Worm (Caenorhabditis elegans): Measurements from ENCODE around the gene wht-5.

Gene wht-5

DNA sequence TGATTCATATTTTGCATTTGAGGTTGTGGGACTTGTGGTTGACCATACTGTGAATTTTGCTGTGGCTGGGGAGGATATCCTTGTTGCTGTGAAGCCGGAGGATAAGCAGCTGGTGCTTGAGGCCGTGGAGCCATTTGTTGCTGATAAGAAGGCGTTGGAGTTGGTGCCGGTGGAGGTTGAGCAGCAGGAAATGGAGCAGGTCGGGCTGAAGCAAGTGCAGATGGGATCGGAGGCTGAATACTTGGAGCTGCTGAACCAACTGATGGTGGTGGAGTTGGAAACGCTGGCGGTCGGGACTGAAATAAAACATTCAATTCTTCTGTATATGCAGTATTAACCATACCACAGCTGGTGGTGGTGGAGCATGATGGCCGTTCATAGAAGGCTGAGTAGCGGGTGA is 22.6 kb downstream of the wht-5 start:
- TF ChIP-seq klf-2 (GFP tag; conservative IDR thresholded peaks at IDR 0.05) (no peak), ztf-29 (GFP tag; IDR thresholded peaks at IDR 0.05) (no peak), flt-1 (GFP tag; IDR thresholded peaks at IDR 0.05) (no peak), ref-1 (GFP tag; conservative IDR thresholded peaks at IDR 0.05) (no peak), med-1 (GFP tag; optimal IDR thresholded peaks at IDR 0.05; ENCODE audit: insufficient read depth) (no peak), T22C8.4 (GFP tag; IDR thresholded peaks at IDR 0.05) (no peak), tab-1 (GFP tag; IDR thresholded peaks at IDR 0.05) (no peak), cog-1 (tag; optimal IDR thresholded peaks at IDR 0.05) (no peak), ztf-23 (GFP tag; IDR thresholded peaks at IDR 0.05) (no peak)

DNA sequence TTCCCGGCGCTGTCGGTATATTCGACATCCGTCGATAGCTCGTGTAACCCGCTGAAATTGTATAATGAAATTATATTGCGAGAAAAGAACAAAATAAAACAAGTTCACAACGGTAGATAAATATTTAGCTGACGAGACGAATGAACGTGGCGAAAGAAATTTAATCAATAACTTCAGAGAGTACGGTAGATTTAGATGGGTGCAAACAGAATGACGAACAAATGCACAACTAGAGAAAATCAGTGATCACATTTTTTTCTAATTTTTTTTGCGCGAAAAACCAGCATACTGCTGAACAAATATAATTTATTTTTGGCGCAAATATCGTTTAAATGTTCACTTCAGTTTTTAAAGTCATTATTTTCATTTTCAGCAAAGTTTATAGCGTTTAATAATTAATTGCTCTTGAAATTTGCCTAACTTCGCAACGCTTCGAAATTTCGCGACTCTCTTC is 23.4 kb downstream of the wht-5 start, which contains the start of gene sec-24.2:
TSS of gene sec-24.2 (minus strand) at position 51 of the 454 bp plus-strand sequence.
- no peak for TF ChIP-seq med-1 (GFP tag; optimal IDR thresholded peaks at IDR 0.05; ENCODE audit: insufficient read depth)
- TF ChIP-seq T22C8.4 (GFP tag; IDR thresholded peaks at IDR 0.05) = no peak
- no peak for TF ChIP-seq ref-1 (GFP tag; conservative IDR thresholded peaks at IDR 0.05)
- no peak for TF ChIP-seq klf-2 (GFP tag; conservative IDR thresholded peaks at IDR 0.05)
- TF ChIP-seq flt-1 (GFP tag; IDR thresholded peaks at IDR 0.05) = no peak
- no peak for TF ChIP-seq ztf-29 (GFP tag; IDR thresholded peaks at IDR 0.05)
- TF ChIP-seq tab-1 (GFP tag; IDR thresholded peaks at IDR 0.05) = no peak
- TF ChIP-seq ztf-23 (GFP tag; IDR thresholded peaks at IDR 0.05) = no peak
- no peak for TF ChIP-seq cog-1 (tag; optimal IDR thresholded peaks at IDR 0.05)

DNA sequence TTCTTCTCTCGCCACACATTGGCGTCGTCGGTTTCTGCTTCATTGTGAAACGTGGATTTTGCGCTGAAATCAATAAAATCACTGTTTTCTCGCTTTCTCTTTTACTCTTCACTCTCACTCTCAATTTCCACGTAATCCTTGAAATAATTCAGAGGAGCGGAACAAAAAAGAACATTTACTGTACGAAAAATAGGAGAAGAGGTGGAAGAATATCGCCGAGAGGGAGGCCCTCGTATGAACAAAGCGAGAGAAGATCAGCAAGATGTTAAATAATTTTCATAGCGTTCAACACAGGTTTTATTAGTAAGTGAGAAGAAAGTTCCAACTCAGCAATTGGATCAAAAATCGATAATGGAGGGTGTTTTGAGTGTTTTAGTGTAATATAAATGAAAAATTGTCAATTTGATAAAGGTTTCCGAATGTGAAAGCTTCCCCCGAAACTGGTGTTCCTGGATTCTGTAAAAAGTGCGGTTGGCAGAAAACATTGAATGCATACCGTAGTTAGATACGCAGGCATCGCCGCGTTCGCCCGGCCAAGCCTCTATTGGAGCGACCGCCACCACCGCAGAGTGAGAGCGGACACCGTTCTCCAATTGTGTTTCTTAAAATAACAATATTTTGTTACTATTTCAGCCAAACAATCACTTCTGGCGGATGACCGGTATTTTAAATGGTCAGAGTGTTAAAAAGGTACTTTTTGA is 24.2 kb downstream of the wht-5 start, which contains the start of the genes ccr-4 and ZC518.8:
TSS of gene ccr-4 (plus strand) at position 151 of the 701 bp plus-strand sequence.
TSS of gene ZC518.8 (minus strand) at position 517 of the 701 bp plus-strand sequence.
- TF ChIP-seq ztf-29 (GFP tag; IDR thresholded peaks at IDR 0.05) (no peak), ref-1 (GFP tag; conservative IDR thresholded peaks at IDR 0.05) (no peak), tab-1 (GFP tag; IDR thresholded peaks at IDR 0.05) (no peak), cog-1 (tag; optimal IDR thresholded peaks at IDR 0.05) (no peak), flt-1 (GFP tag; IDR thresholded peaks at IDR 0.05) (no peak), T22C8.4 (GFP tag; IDR thresholded peaks at IDR 0.05) (no peak), med-1 (GFP tag; optimal IDR thresholded peaks at IDR 0.05; ENCODE audit: insufficient read depth) (no peak), klf-2 (GFP tag; conservative IDR thresholded peaks at IDR 0.05) (no peak), ztf-23 (GFP tag; IDR thresholded peaks at IDR 0.05) (no peak)

DNA sequence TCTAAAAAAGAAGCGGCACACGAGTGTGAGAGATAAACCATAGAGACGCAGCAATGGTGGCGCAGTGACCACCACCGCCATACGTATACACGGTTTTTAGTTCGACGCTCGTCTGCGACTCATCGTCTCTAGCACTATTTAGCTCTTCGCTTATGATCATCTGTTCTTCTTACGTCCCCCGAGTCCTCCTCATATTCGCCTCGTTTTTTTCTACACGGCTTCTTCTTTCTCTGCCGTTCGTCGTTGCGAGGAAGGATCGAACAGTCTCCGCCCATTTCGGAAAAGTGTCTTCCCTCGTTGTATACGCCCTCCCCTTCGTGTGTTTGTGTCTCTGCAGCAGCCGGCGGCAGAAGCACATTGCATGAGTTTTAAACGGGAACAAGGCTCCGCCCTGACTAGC is 27.6 kb downstream of the wht-5 start:
- TF ChIP-seq ztf-23 (GFP tag; IDR thresholded peaks at IDR 0.05) = no peak
- no peak for TF ChIP-seq klf-2 (GFP tag; conservative IDR thresholded peaks at IDR 0.05)
- TF ChIP-seq T22C8.4 (GFP tag; IDR thresholded peaks at IDR 0.05) = no peak
- peak; percentile 48; the same call in 1 of the 2 replicates for TF ChIP-seq ztf-29 (GFP tag; IDR thresholded peaks at IDR 0.05)
- TF ChIP-seq flt-1 (GFP tag; IDR thresholded peaks at IDR 0.05) = no peak

DNA sequence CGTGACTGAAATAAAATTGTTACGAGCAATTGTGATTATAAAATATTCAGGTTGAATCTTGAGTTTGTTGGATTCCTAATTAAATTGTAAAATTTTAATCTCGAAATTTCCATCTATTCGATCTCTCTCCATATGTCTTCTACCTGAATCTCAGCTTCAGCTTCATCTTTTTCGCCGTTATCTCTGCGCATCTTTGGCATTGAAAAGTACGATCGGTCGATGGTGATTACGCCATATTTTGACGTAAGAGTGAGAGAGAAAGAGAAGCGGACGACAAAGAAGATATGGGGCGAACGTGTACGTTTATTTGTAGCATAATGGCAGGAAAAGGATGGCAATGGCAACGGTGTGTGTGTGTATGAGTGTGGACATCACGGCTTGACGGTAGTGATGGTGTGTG is 29.2 kb downstream of the wht-5 start:
- TF ChIP-seq med-1 (GFP tag; optimal IDR thresholded peaks at IDR 0.05; ENCODE audit: insufficient read depth) (no peak), ref-1 (GFP tag; conservative IDR thresholded peaks at IDR 0.05) (no peak), T22C8.4 (GFP tag; IDR thresholded peaks at IDR 0.05) (no peak), ztf-29 (GFP tag; IDR thresholded peaks at IDR 0.05) (no peak), flt-1 (GFP tag; IDR thresholded peaks at IDR 0.05) (no peak), klf-2 (GFP tag; conservative IDR thresholded peaks at IDR 0.05) (no peak), tab-1 (GFP tag; IDR thresholded peaks at IDR 0.05) (no peak), ztf-23 (GFP tag; IDR thresholded peaks at IDR 0.05) (no peak), cog-1 (tag; optimal IDR thresholded peaks at IDR 0.05) (no peak)

DNA sequence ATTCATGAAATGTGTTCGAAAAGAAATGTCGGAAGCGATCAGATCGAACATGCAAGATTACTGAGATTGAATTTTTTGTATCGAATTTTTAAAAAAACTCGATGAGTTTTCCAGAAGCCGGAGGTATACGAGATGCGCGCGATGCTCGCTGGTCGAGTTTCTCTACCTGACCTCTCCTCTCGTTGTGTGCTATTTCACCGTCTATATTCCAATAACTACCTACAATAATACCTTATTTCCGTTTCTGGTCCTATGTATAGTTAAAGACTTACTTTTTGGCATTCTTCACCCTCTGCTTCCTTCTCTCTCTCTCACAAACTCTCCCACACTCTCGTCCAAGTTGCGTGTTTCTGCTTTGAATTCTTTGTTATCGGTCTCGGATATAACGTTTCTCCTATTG is 34.0 kb downstream of the wht-5 start:
- no peak for TF ChIP-seq ztf-29 (GFP tag; IDR thresholded peaks at IDR 0.05)

DNA sequence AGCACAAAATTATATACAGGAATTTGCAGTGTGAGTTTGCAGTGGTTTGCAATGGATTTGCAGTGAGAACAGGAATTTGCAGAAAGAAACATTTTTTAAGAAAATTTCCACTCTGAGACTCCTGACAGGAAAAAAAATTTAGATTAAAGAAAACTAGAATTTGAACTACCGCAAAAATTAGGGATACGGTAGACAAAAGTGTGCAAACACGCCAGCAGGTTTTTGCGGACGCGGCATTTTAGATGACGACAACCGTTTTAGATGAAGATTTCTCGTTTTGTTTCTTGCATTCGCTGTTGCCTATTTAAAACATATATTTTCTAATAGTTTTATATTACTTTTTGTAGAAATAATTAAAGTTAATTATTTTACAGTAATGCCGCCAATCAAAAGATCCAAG is 34.5 kb downstream of the wht-5 start, which contains the start of gene wdr-46:
TSS of gene wdr-46 (plus strand) at position 375 of the 400 bp plus-strand sequence.
- TF ChIP-seq flt-1 (GFP tag; IDR thresholded peaks at IDR 0.05) (0 out of 2 replicates have a peak, but pooled peaks have one; percentile 71), cog-1 (tag; optimal IDR thresholded peaks at IDR 0.05) (peak; percentile 40), klf-2 (GFP tag; conservative IDR thresholded peaks at IDR 0.05) (no peak), med-1 (GFP tag; optimal IDR thresholded peaks at IDR 0.05; ENCODE audit: insufficient read depth) (no peak)

DNA sequence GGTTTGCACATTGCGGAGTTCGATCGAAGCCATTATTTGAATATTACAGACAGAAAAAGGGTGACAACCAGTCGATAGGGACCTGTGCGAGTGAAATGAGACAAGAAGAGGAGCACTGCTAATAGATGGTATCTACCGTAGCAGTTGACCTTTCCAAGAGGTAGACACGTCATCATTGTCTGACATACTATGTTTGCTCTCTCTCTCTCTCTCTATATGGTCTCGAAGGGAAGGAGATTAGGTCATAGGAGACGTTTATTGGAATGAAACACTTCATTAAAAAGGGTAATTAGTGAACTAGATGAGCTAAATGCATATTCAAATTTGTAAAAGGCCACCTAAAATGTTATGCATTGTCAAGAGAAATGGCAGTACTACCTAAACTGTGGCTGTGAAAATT is 38.6 kb downstream of the wht-5 start, which contains the start of gene atz-1:
TSS of gene atz-1 (minus strand) at position 101 of the 400 bp plus-strand sequence.
- TF ChIP-seq flt-1 (GFP tag; IDR thresholded peaks at IDR 0.05) (no peak), med-1 (GFP tag; optimal IDR thresholded peaks at IDR 0.05; ENCODE audit: insufficient read depth) (no peak), cog-1 (tag; optimal IDR thresholded peaks at IDR 0.05) (no peak), ref-1 (GFP tag; conservative IDR thresholded peaks at IDR 0.05) (no peak), ztf-23 (GFP tag; IDR thresholded peaks at IDR 0.05) (no peak), ztf-29 (GFP tag; IDR thresholded peaks at IDR 0.05) (no peak), tab-1 (GFP tag; IDR thresholded peaks at IDR 0.05) (no peak)

DNA sequence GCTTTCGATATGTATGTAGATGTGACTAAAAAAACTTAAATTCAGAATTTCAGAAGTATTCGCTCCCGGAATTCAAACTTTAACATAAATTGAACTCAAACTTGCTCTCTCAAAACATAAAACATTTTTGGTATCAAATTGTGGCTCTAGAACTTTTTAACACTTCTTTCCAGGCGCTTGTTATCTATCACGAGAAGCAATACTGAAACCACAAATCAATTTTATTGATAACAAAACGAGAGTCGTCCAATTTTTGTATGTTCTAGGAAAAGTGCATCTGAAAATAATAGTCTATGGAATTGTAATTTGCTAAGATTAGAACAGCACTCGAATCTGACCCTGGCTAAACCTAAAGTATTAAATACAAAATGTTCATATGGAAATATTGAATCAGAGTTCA is 41.5 kb downstream of the wht-5 start:
- TF ChIP-seq cog-1 (tag; optimal IDR thresholded peaks at IDR 0.05) = no peak
- no peak for TF ChIP-seq ztf-23 (GFP tag; IDR thresholded peaks at IDR 0.05)
- TF ChIP-seq klf-2 (GFP tag; conservative IDR thresholded peaks at IDR 0.05) = no peak
- no peak for TF ChIP-seq T22C8.4 (GFP tag; IDR thresholded peaks at IDR 0.05)

DNA sequence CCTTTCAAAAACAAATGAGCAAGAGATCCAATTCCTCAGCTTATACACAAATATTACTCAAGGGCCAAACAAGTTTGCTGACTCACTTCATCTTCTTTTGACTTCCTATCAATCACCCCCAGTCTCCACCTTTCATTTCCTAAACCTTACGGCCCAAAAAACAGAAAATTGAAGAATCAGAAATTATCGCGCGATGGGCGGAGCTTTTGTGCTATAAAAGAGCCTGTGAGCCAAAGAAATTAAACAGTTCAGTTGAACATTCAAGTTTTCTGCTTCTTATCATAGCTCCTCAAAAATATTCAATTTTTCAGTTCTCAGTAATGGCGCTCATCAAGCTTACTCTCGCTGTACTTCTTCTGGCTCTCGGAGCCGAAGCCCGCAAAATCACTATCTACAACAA is 42.4 kb downstream of the wht-5 start, which contains the start of gene thn-1:
TSS of gene thn-1 (plus strand) at position 301 of the 400 bp plus-strand sequence.
- TF ChIP-seq med-1 (GFP tag; optimal IDR thresholded peaks at IDR 0.05; ENCODE audit: insufficient read depth) (no peak), ztf-23 (GFP tag; IDR thresholded peaks at IDR 0.05) (no peak), T22C8.4 (GFP tag; IDR thresholded peaks at IDR 0.05) (no peak), tab-1 (GFP tag; IDR thresholded peaks at IDR 0.05) (no peak), cog-1 (tag; optimal IDR thresholded peaks at IDR 0.05) (no peak)

All from whole organism, midembryonic.